Worm (Caenorhabditis elegans): ENCODE measurements around the gene pho-6.

Gene pho-6

ce11 chrV:8414036-8414728, 19.9 kb upstream of the pho-6 start, which contains the start of gene pos-1:
Gene pos-1 (plus strand): TSS chrV:8414086.
- no peak for TF ChIP-seq nhr-23 (tag; optimal IDR thresholded peaks at IDR 0.05)
- TF ChIP-seq unc-39 (tag; optimal IDR thresholded peaks at IDR 0.05), result no peak
- no peak for TF ChIP-seq alr-1 (tag; optimal IDR thresholded peaks at IDR 0.05)
- no peak for TF ChIP-seq F13H6.1 (tag; optimal IDR thresholded peaks at IDR 0.05)
- TF ChIP-seq zag-1 (tag; optimal IDR thresholded peaks at IDR 0.05), result no peak
- TF ChIP-seq blmp-1 (tag; optimal IDR thresholded peaks at IDR 0.05; ENCODE audit: insufficient read depth), result no peak
- no peak for TF ChIP-seq gmeb-1 (tag; optimal IDR thresholded peaks at IDR 0.05)
- no peak for TF ChIP-seq nhr-21 (tag; optimal IDR thresholded peaks at IDR 0.05)
- no peak for TF ChIP-seq lsy-2 (tag; optimal IDR thresholded peaks at IDR 0.05)
- TF ChIP-seq nhr-25 (tag; optimal IDR thresholded peaks at IDR 0.05), result no peak
- no peak for TF ChIP-seq snpc-4 (tag; optimal IDR thresholded peaks at IDR 0.05)
- no peak for TF ChIP-seq sem-4 (tag; optimal IDR thresholded peaks at IDR 0.05)
- no peak for TF ChIP-seq ZK546.5 (tag; optimal IDR thresholded peaks at IDR 0.05)
- no peak for TF ChIP-seq sma-3 (GFP tag; optimal IDR thresholded peaks at IDR 0.05)
- TF ChIP-seq R02D3.7 (tag; optimal IDR thresholded peaks at IDR 0.05), result no peak
- no peak for TF ChIP-seq nhr-129 (tag; optimal IDR thresholded peaks at IDR 0.05)
- no peak for TF ChIP-seq elt-1 (tag; optimal IDR thresholded peaks at IDR 0.05)
- TF ChIP-seq dmd-4 (tag; optimal IDR thresholded peaks at IDR 0.05), result no peak

DNA sequence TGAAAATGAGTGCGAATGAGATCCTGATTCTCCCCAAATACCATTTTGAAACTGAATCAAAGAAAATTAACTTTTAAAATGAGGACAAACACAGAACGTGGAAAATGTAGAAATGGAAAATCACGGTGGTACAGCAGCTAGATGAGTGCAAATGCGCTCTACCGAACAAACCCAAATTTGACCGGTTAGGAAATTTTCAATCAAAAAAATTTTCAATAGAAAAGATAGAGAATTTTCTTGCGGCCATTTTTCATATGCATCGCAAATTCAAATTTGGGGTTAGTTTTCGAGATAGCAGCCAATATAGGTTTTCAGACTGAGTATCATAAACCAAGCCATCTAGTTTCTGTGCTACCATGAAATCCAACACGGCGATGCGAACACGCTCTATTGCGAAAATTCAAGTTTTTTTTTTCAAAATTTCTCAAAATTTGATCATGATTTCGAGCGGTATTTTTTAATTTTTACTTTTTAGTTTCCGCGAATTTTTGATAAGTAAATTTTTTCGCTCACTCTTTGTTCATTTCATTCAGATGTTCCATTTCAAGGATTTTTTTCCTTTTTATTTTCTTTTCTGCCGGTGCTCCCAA, 19.3 kb upstream of the pho-6 start, which contains the start of gene vha-18:
Gene vha-18, minus strand, starts transcription at position 51 of the 590 bp plus-strand sequence.
- TF ChIP-seq blmp-1 (tag; optimal IDR thresholded peaks at IDR 0.05; ENCODE audit: insufficient read depth), result no peak
- no peak for TF ChIP-seq lin-11 (tag; optimal IDR thresholded peaks at IDR 0.05)
- no peak for TF ChIP-seq dmd-4 (tag; optimal IDR thresholded peaks at IDR 0.05)
- TF ChIP-seq nhr-10 (tag; optimal IDR thresholded peaks at IDR 0.05), result no peak
- no peak for TF ChIP-seq crh-2 (tag; optimal IDR thresholded peaks at IDR 0.05)

DNA sequence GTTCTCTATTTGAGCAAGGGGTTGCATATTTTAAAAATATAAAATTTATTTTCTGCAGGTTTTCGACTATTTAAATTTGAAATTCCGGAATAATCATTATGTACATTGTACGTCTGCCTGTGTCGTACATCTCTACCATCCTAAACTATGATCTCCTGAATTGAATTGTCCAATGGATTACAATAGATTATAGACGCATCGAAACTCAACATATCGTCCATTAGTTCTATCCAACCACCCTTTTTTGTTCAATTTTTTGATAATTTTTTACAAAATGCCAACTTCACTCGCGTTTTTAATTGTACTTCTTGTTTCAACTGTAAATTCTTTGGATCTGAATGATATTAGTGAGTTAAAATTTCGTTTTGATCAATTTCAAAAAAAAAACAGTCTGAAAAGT, 16.1 kb upstream of the pho-6 start, which contains the start of gene F52E1.2:
Gene F52E1.2, plus strand, starts transcription at position 190 of the 400 bp plus-strand sequence.
- TF ChIP-seq sem-4 (tag; optimal IDR thresholded peaks at IDR 0.05), result no peak
- TF ChIP-seq lin-39 (tag; optimal IDR thresholded peaks at IDR 0.05), result no peak

DNA sequence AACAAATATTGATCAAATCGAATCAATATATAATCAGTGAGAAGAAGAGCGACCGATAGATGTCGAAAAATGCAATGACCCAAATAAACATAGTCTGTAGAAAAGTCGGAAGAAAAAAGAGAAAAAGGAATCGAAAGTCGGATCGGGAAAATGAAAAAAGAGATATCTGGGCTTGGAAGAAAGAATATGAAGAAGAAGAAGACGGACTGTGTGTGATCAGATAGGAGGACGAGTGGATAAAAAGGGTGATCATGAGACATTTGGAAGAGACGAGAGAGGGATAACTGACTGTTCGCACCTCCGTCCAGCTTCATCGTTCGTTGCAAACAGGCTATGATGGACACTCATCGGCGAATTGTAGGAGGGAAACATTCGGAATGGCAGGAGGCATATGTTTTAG, 15.3 kb upstream of the pho-6 start:
- peak; percentile 13 for TF ChIP-seq nhr-21 (tag; optimal IDR thresholded peaks at IDR 0.05)
- no peak for TF ChIP-seq R02D3.7 (tag; optimal IDR thresholded peaks at IDR 0.05)
- peak; percentile 17 for TF ChIP-seq fos-1 (tag; optimal IDR thresholded peaks at IDR 0.05)
- peak; percentile 78 for TF ChIP-seq blmp-1 (tag; optimal IDR thresholded peaks at IDR 0.05; ENCODE audit: insufficient read depth)

DNA sequence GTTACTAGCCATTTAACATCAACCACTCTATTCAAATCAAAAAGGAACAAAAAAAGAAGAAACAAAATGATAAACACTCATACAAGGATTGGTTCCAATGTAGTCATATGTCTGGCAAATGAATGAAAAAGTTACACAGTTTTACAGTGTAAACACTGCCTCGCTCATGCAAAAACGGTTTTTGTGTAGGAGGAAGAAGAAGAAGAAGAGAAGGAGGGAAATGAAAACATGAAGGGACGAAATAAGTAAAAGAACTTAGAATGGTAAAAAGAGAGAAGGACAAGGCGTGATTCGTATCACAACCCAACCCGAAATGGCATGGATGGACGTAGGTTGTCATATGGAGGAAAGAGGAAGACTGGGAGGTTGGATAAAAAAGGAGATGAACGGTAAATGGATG, 12.7 kb upstream of the pho-6 start:
- TF ChIP-seq nhr-129 (tag; optimal IDR thresholded peaks at IDR 0.05) (peak; percentile 66), blmp-1 (tag; optimal IDR thresholded peaks at IDR 0.05; ENCODE audit: insufficient read depth) (peak; percentile 0), ztf-11 (tag; optimal IDR thresholded peaks at IDR 0.05) (no peak), sma-9 (GFP tag; optimal IDR thresholded peaks at IDR 0.05) (peak; percentile 13), sma-9 (tag; optimal IDR thresholded peaks at IDR 0.05) (no peak), nhr-25 (tag; optimal IDR thresholded peaks at IDR 0.05) (peak; percentile 31), F13H6.1 (tag; optimal IDR thresholded peaks at IDR 0.05) (no peak)

- TF ChIP-seq snpc-4 (tag; optimal IDR thresholded peaks at IDR 0.05) (no peak), nhr-25 (tag; optimal IDR thresholded peaks at IDR 0.05) (peak; percentile 24)
These were observed 11.9 kb upstream of the pho-6 start for ce11 chrV:8406155-8406554.

- TF ChIP-seq elt-1 (tag; optimal IDR thresholded peaks at IDR 0.05), result no peak
- peak; percentile 15 for TF ChIP-seq blmp-1 (tag; optimal IDR thresholded peaks at IDR 0.05; ENCODE audit: insufficient read depth)
- TF ChIP-seq sma-9 (GFP tag; optimal IDR thresholded peaks at IDR 0.05), result peak; percentile 24
- no peak for TF ChIP-seq sma-9 (tag; optimal IDR thresholded peaks at IDR 0.05)
These were observed 10.1 kb upstream of the pho-6 start for ce11 chrV:8404339-8404738.
